Worm (Caenorhabditis elegans) whole organism, L4 larva: ENCODE results near the gene chpf-1.
A peak's percentile ranks its signal among the peaks of the same experiment; 100 is the strongest.

Experiments
- F26F4.8 ChIP-seq: fragments of 200-800 bp; sonication (Bioruptor generic); conservative IDR thresholded peaks from 2 replicates; pipeline ENCODE4 v1.3.6; 2022; ENCODE audit warnings: missing genetic modification characterization, missing compliant biosample characterization
- F44E2.7 ChIP-seq: fragments of 200-800 bp; sonication (Bioruptor generic); IDR thresholded peaks from 2 replicates; pipeline ENCODE4 v2.1.2; 2022; ENCODE audit warnings: missing genetic modification characterization, missing compliant biosample characterization
- F49E8.2 ChIP-seq: sonication (generic microtip); optimal IDR thresholded peaks from 2 replicates; lab custom pipeline; 2016; ENCODE audit warnings: missing compliant biosample characterization, mild to moderate bottlenecking, missing genetic modification characterization, borderline replicate concordance
- Y75B8A.6 ChIP-seq: fragments of 200-800 bp; sonication (Bioruptor generic); IDR thresholded peaks from 2 replicates; pipeline ENCODE4 v1.3.6; 2022; ENCODE audit warnings: missing genetic modification reagents, missing genetic modification characterization, missing compliant biosample characterization
- aha-1 ChIP-seq: fragments of 150-350 bp; peaks from one replicate; lab custom pipeline; 2014; ENCODE audit warnings: missing biosample characterization, missing genetic modification characterization
- aly-2 ChIP-seq: sonication (generic microtip); optimal IDR thresholded peaks from 2 replicates; lab custom pipeline; 2018; ENCODE audit warnings: missing biosample characterization, missing genetic modification characterization
- ama-1 ChIP-seq: fragments of 150-350 bp; optimal IDR thresholded peaks from 2 replicates; lab custom pipeline; 2014; ENCODE audit warnings: inconsistent platforms, mixed read lengths
- attf-4 ChIP-seq: sonication (generic microtip); optimal IDR thresholded peaks from 3 replicates; lab custom pipeline; 2017; ENCODE audit warnings: missing biosample characterization, missing genetic modification characterization
- ceh-28 ChIP-seq: fragments of 150-350 bp; optimal IDR thresholded peaks from 2 replicates; lab custom pipeline; 2014; ENCODE audit warnings: missing biosample characterization, missing genetic modification reagents, missing genetic modification characterization
- ceh-32 ChIP-seq: sonication (generic microtip); optimal IDR thresholded peaks from 2 replicates; lab custom pipeline; 2016; ENCODE audit warnings: mild to moderate bottlenecking, missing genetic modification characterization, missing compliant biosample characterization; ENCODE audit not compliant: poor library complexity
- ceh-44 ChIP-seq: fragments of 200-800 bp; sonication (Bioruptor generic); IDR thresholded peaks from 2 replicates; pipeline ENCODE4 v1.3.6; 2022; ENCODE audit warnings: missing genetic modification reagents, missing genetic modification characterization, missing compliant biosample characterization
- ceh-82 ChIP-seq: sonication (generic microtip); optimal IDR thresholded peaks from 2 replicates; lab custom pipeline; 2017; ENCODE audit warnings: missing biosample characterization, missing genetic modification characterization
- ces-1 ChIP-seq: fragments of 150-350 bp; sonication (generic microtip); optimal IDR thresholded peaks from 4 replicates; lab custom pipeline; 2014; ENCODE audit warnings: missing biosample characterization, missing genetic modification reagents, missing genetic modification characterization
- cey-2 ChIP-seq: sonication (generic microtip); optimal IDR thresholded peaks from 3 replicates; lab custom pipeline; 2017; ENCODE audit warnings: missing genetic modification characterization, mild to moderate bottlenecking, missing compliant biosample characterization, antibody characterized with exemption, borderline replicate concordance; ENCODE audit not compliant: insufficient read depth
- daf-16 ChIP-seq, 3 experiments: sonication (generic microtip); optimal IDR thresholded peaks; 2 replicates each; lab custom pipeline; 2016 to 2017; ENCODE audit warnings: missing genetic modification characterization in 3 of 3, missing genetic modification reagents in 3 of 3, mild to moderate bottlenecking in 2 of 3, missing compliant biosample characterization in 2 of 3, missing biosample characterization in 1 of 3, moderate library complexity in 1 of 3
- daf-19 ChIP-seq: fragments of 200-800 bp; sonication (Bioruptor generic); conservative IDR thresholded peaks from 2 replicates; pipeline ENCODE4 v1.3.6; 2022; ENCODE audit warnings: missing genetic modification characterization, missing compliant biosample characterization
- dmd-8 ChIP-seq: fragments of 200-800 bp; sonication (Bioruptor generic); IDR thresholded peaks from 2 replicates; pipeline ENCODE4 v1.3.6; 2022; ENCODE audit warnings: missing genetic modification characterization, missing compliant biosample characterization
- dmd-9 ChIP-seq: fragments of 200-800 bp; sonication (Bioruptor generic); IDR thresholded peaks from 2 replicates; pipeline ENCODE4 v1.3.6; 2022; ENCODE audit warnings: missing genetic modification reagents, missing genetic modification characterization, missing compliant biosample characterization
- dve-1 ChIP-seq: sonication (generic microtip); optimal IDR thresholded peaks from 2 replicates; lab custom pipeline; 2017; ENCODE audit warnings: antibody characterized with exemption, mild to moderate bottlenecking, missing genetic modification characterization, missing compliant biosample characterization; ENCODE audit not compliant: insufficient read depth
- fos-1 ChIP-seq: fragments of 150-350 bp; optimal IDR thresholded peaks from 2 replicates; lab custom pipeline; 2014; ENCODE audit warnings: missing biosample characterization, missing genetic modification characterization
- hif-1 ChIP-seq, 2 experiments: sonication (generic microtip); optimal IDR thresholded peaks; 2 replicates each; lab custom pipeline; 2016 to 2017; ENCODE audit warnings: missing compliant biosample characterization in 2 of 2, missing genetic modification characterization in 2 of 2, missing genetic modification reagents in 2 of 2, missing genotype in 2 of 2, mild to moderate bottlenecking in 1 of 2
- hlh-30 ChIP-seq: sonication (generic microtip); optimal IDR thresholded peaks from 2 replicates; lab custom pipeline; 2017; ENCODE audit warnings: antibody characterized with exemption, mild to moderate bottlenecking, missing genetic modification characterization, missing compliant biosample characterization; ENCODE audit not compliant: insufficient read depth
- lin-1 ChIP-seq: fragments of 200-800 bp; sonication (Bioruptor generic); IDR thresholded peaks from 2 replicates; pipeline ENCODE4 v1.3.6; 2022; ENCODE audit warnings: missing genetic modification reagents, missing genetic modification characterization, missing compliant biosample characterization
- lin-15B ChIP-seq: fragments of 150-350 bp; sonication (generic microtip); optimal IDR thresholded peaks from 3 replicates; lab custom pipeline; 2014; ENCODE audit warnings: missing biosample characterization, missing genetic modification characterization
- lin-29 ChIP-seq: fragments of 200-800 bp; sonication (Bioruptor generic); IDR thresholded peaks from 2 replicates; pipeline ENCODE4 v1.3.6; 2022; ENCODE audit warnings: missing genetic modification reagents, missing genetic modification characterization, missing compliant biosample characterization
- lin-38 ChIP-seq: fragments of 200-800 bp; sonication (Bioruptor generic); IDR thresholded peaks from 2 replicates; pipeline ENCODE4 v1.3.6; 2022; ENCODE audit warnings: missing genetic modification reagents, missing genetic modification characterization, missing compliant biosample characterization
- lin-39 ChIP-seq: fragments of 150-350 bp; optimal IDR thresholded peaks from 2 replicates; lab custom pipeline; 2014; ENCODE audit warnings: missing biosample characterization, missing genetic modification reagents, missing genetic modification characterization
- mdl-1 ChIP-seq, 2 experiments: fragments of 150-350 bp in 1 of 2; sonication (generic microtip) in 1 of 2; optimal IDR thresholded peaks; 2 replicates each; lab custom pipeline; 2014 to 2017; ENCODE audit warnings: missing biosample characterization in 2 of 2, missing genetic modification characterization in 2 of 2
- nhr-102 ChIP-seq: sonication (generic microtip); optimal IDR thresholded peaks from 2 replicates; lab custom pipeline; 2016; ENCODE audit warnings: mild to moderate bottlenecking, missing genetic modification characterization, moderate library complexity, missing compliant biosample characterization
- nhr-111 ChIP-seq: fragments of 200-800 bp; sonication (Bioruptor generic); optimal IDR thresholded peaks from 2 replicates; lab custom pipeline; 2018; ENCODE audit warnings: mild to moderate bottlenecking, missing genetic modification characterization, missing compliant biosample characterization
- nhr-237 ChIP-seq: sonication (generic microtip); optimal IDR thresholded peaks from 2 replicates; lab custom pipeline; 2017; ENCODE audit warnings: missing biosample characterization, missing genetic modification characterization
- nhr-28 ChIP-seq: fragments of 150-350 bp; optimal IDR thresholded peaks from 2 replicates; lab custom pipeline; 2014; ENCODE audit warnings: missing biosample characterization, missing genetic modification characterization
- nhr-6 ChIP-seq: fragments of 150-350 bp; optimal IDR thresholded peaks from 2 replicates; lab custom pipeline; 2014; ENCODE audit warnings: missing biosample characterization, missing genetic modification characterization
- php-3 ChIP-seq: fragments of 200-800 bp; sonication (Bioruptor generic); IDR thresholded peaks from 2 replicates; pipeline ENCODE4 v1.3.6; 2022; ENCODE audit warnings: missing genetic modification reagents, missing genetic modification characterization, missing compliant biosample characterization
- pqm-1 ChIP-seq: sonication (generic microtip); optimal IDR thresholded peaks from 2 replicates; lab custom pipeline; 2017; ENCODE audit warnings: missing biosample characterization, missing genetic modification characterization
- rbr-2 ChIP-seq: sonication (generic microtip); optimal IDR thresholded peaks from 2 replicates; lab custom pipeline; 2016; ENCODE audit warnings: missing genotype, missing genetic modification characterization, missing compliant biosample characterization
- set-16 ChIP-seq: fragments of 200-800 bp; sonication (Bioruptor generic); IDR thresholded peaks from 2 replicates; pipeline ENCODE4 v1.3.6; 2022; ENCODE audit warnings: missing genetic modification reagents, missing genetic modification characterization, missing compliant biosample characterization
- tag-97 ChIP-seq: fragments of 200-800 bp; sonication (Bioruptor generic); IDR thresholded peaks from 2 replicates; pipeline ENCODE4 v1.3.6; 2022; ENCODE audit warnings: missing genetic modification characterization, missing compliant biosample characterization
- unc-62 ChIP-seq, 3 experiments: fragments of 150-350 bp in 1 of 3; sonication (generic microtip); optimal IDR thresholded peaks in 2 of 3; peaks in 1 of 3; 1 replicate in 1 of 3; 2 replicates in 2 of 3; lab custom pipeline; 2014 to 2017; ENCODE audit warnings: missing biosample characterization in 3 of 3, missing genetic modification characterization in 3 of 3, missing genetic modification reagents in 3 of 3, missing genotype in 1 of 3
- vab-7 ChIP-seq: fragments of 200-800 bp; sonication (Bioruptor generic); IDR thresholded peaks from 2 replicates; pipeline ENCODE4 v1.3.6; 2022; ENCODE audit warnings: missing genetic modification reagents, missing genetic modification characterization, missing compliant biosample characterization
- zag-1 ChIP-seq: fragments of 150-350 bp; optimal IDR thresholded peaks from 2 replicates; lab custom pipeline; 2014; ENCODE audit warnings: missing biosample characterization, missing genetic modification characterization
- zfp-3 ChIP-seq: fragments of 200-800 bp; sonication (Bioruptor generic); conservative IDR thresholded peaks from 2 replicates; pipeline ENCODE4 v1.3.6; 2022; ENCODE audit warnings: missing genetic modification reagents, missing genetic modification characterization, missing compliant biosample characterization
- zip-11 ChIP-seq: fragments of 200-800 bp; sonication (Bioruptor generic); IDR thresholded peaks from 2 replicates; pipeline ENCODE4 v1.3.6; 2022; ENCODE audit warnings: missing genetic modification characterization, missing compliant biosample characterization

The chpf-1 gene

ce11 chrV:10198386-10198785 lies 4.9 kb downstream of the chpf-1 start, which contains the start of gene ZK856.6:
ZK856.6 (plus strand) TSS chrV:10198686.
- no peak for TF ChIP-seq lin-15B (tag; lab: Kevin White, UChicago)
- TF ChIP-seq pqm-1 (tag; lab: Kevin White, UChicago), result no peak
- TF ChIP-seq lin-1, result no peak
- TF ChIP-seq ces-1 (GFP tag; lab: Kevin White, UChicago), result no peak
- no peak for TF ChIP-seq tag-97 (GFP tag; lab: Robert Waterston, UW)
- TF ChIP-seq F26F4.8 (GFP tag; lab: Robert Waterston, UW), result no peak
- no peak for TF ChIP-seq hif-1 (tag; optimal IDR thresholded peaks at IDR 0.05; lab: Kevin White, UChicago)
- TF ChIP-seq set-16, result no peak
- TF ChIP-seq vab-7 (GFP tag; lab: Robert Waterston, UW), result no peak
- no peak for TF ChIP-seq lin-39 (tag; lab: Kevin White, UChicago)
- no peak for TF ChIP-seq lin-38 (GFP tag; lab: Robert Waterston, UW)
- no peak for TF ChIP-seq ama-1

- no peak for TF ChIP-seq rbr-2
- TF ChIP-seq aha-1 (tag; lab: Kevin White, UChicago), result peak; percentile 41
- TF ChIP-seq zag-1 (tag; lab: Kevin White, UChicago), result no peak
- TF ChIP-seq ceh-32, result no peak
- TF ChIP-seq dve-1, result no peak
- TF ChIP-seq mdl-1 (tag; optimal IDR thresholded peaks at IDR 0.05; lab: Kevin White, UChicago), result no peak
- peak; percentile 11 for TF ChIP-seq pqm-1 (tag; lab: Kevin White, UChicago)
- TF ChIP-seq hif-1 (tag; optimal IDR thresholded peaks at IDR 0.05; lab: Kevin White, UChicago), result no peak
- peak in 1 of 2 experiments; percentile 13 for TF ChIP-seq unc-62 (GFP tag; optimal IDR thresholded peaks at IDR 0.05 in 1 of 2; lab: Kevin White, UChicago)
- no peak for TF ChIP-seq unc-62 (tag; optimal IDR thresholded peaks at IDR 0.05; lab: Kevin White, UChicago)
- TF ChIP-seq ceh-28, result no peak
- no peak for TF ChIP-seq cey-2
- no peak for TF ChIP-seq set-16
- no peak for TF ChIP-seq nhr-111
- TF ChIP-seq zip-11 (GFP tag; lab: Robert Waterston, UW), result no peak
- no peak for TF ChIP-seq F44E2.7 (GFP tag; lab: Robert Waterston, UW)
- no peak for TF ChIP-seq daf-16 (GFP tag; optimal IDR thresholded peaks at IDR 0.05; lab: Kevin White, UChicago)
- TF ChIP-seq daf-16 (tag; optimal IDR thresholded peaks at IDR 0.05; lab: Kevin White, UChicago), result peak; percentile 91
- TF ChIP-seq hlh-30, result no peak
- TF ChIP-seq php-3 (GFP tag; lab: Robert Waterston, UW), result peak; percentile 14; the same call in 1 of the 2 replicates
- no peak for TF ChIP-seq fos-1 (tag; lab: Kevin White, UChicago)
- TF ChIP-seq ceh-82, result no peak
- no peak for TF ChIP-seq tag-97 (GFP tag; lab: Robert Waterston, UW)
- TF ChIP-seq ceh-44 (GFP tag; lab: Robert Waterston, UW), result no peak
- TF ChIP-seq aly-2, result no peak
- no peak for TF ChIP-seq attf-4
- TF ChIP-seq zfp-3 (GFP tag; lab: Robert Waterston, UW), result no peak
- TF ChIP-seq F49E8.2 (tag; lab: Kevin White, UChicago), result no peak
- TF ChIP-seq Y75B8A.6 (GFP tag; lab: Robert Waterston, UW), result no peak
- peak; percentile 23 for TF ChIP-seq nhr-28 (tag; lab: Kevin White, UChicago)
- TF ChIP-seq dmd-9, result no peak
- TF ChIP-seq nhr-237, result no peak
- no peak for TF ChIP-seq nhr-6 (tag; lab: Kevin White, UChicago)
- no peak for TF ChIP-seq nhr-102 (tag; lab: Kevin White, UChicago)
- no peak for TF ChIP-seq daf-19
- no peak for TF ChIP-seq dmd-8 (GFP tag; lab: Robert Waterston, UW)
- no peak for TF ChIP-seq F26F4.8 (GFP tag; lab: Robert Waterston, UW)
- TF ChIP-seq lin-29 (GFP tag; lab: Robert Waterston, UW), result no peak
Measured at ce11 chrV:10191242-10191641, 12.0 kb downstream of the chpf-1 start.
